Worm (Caenorhabditis elegans) whole organism, L1 larva: Measurements from ENCODE around the gene nrsn-1.

Experiments
- C16A3.4 ChIP-seq: fragments of 150-350 bp; optimal IDR thresholded peaks from 2 replicates; lab custom pipeline; 2014; ENCODE audit warnings: missing biosample characterization, missing genetic modification characterization
- C34B4.2 ChIP-seq: sonication (generic microtip); optimal IDR thresholded peaks from 2 replicates; lab custom pipeline; 2017; ENCODE audit warnings: mild to moderate bottlenecking, missing genetic modification characterization, missing compliant biosample characterization
- Y116A8C.19 ChIP-seq: sonication (generic microtip); optimal IDR thresholded peaks from 2 replicates; lab custom pipeline; 2016; ENCODE audit warnings: missing compliant biosample characterization, missing genetic modification characterization, borderline replicate concordance
- aha-1 ChIP-seq: fragments of 150-350 bp; optimal IDR thresholded peaks from 2 replicates; lab custom pipeline; 2014; ENCODE audit warnings: missing biosample characterization, missing genetic modification characterization
- alr-1 ChIP-seq: fragments of 200-800 bp; sonication (Bioruptor generic); optimal IDR thresholded peaks from 2 replicates; lab custom pipeline; 2018; ENCODE audit warnings: borderline replicate concordance, mild to moderate bottlenecking, missing genetic modification characterization, missing compliant biosample characterization
- blmp-1 ChIP-seq: fragments of 150-350 bp; optimal IDR thresholded peaks from 2 replicates; lab custom pipeline; 2014; ENCODE audit warnings: missing biosample characterization, missing genetic modification characterization
- ceh-82 ChIP-seq, 3 experiments: fragments of 150-350 bp in 1 of 3; sonication (generic microtip) in 2 of 3; optimal IDR thresholded peaks; 2 replicates each; lab custom pipeline; 2014 to 2017; ENCODE audit warnings: missing biosample characterization in 3 of 3, missing genetic modification characterization in 3 of 3
- ceh-88 ChIP-seq: fragments of 200-800 bp; sonication (Bioruptor generic); IDR thresholded peaks from 2 replicates; pipeline ENCODE4 v1.3.6; 2022; ENCODE audit warnings: missing genetic modification characterization, missing compliant biosample characterization
- dsc-1 ChIP-seq: sonication (generic microtip); optimal IDR thresholded peaks from 2 replicates; lab custom pipeline; 2016; ENCODE audit warnings: mild to moderate bottlenecking, missing genetic modification characterization, missing compliant biosample characterization
- efl-1 ChIP-seq, 4 experiments: fragments of 150-350 bp; optimal IDR thresholded peaks in 3 of 4; peaks in 1 of 4; 1 replicate in 1 of 4; 2 replicates in 3 of 4; lab custom pipeline; 2014; ENCODE audit warnings: missing biosample characterization in 2 of 4, missing genetic modification characterization in 2 of 4, missing genetic modification reagents in 2 of 4
- efl-3 ChIP-seq: fragments of 200-800 bp; sonication (Bioruptor generic); optimal IDR thresholded peaks from 2 replicates; lab custom pipeline; 2018; ENCODE audit warnings: mild to moderate bottlenecking, missing genetic modification characterization, missing compliant biosample characterization
- egl-13 ChIP-seq: sonication (generic microtip); optimal IDR thresholded peaks from 2 replicates; lab custom pipeline; 2016; ENCODE audit warnings: missing genotype, missing genetic modification reagents, missing genetic modification characterization, missing compliant biosample characterization
- elt-2 ChIP-seq: sonication (generic microtip); optimal IDR thresholded peaks from 2 replicates; lab custom pipeline; 2016; ENCODE audit warnings: missing genetic modification characterization, mild to moderate bottlenecking, inconsistent platforms, missing compliant biosample characterization, missing genetic modification reagents
- elt-3 ChIP-seq, 6 experiments: fragments of 150-350 bp in 1 of 6; sonication (generic microtip); optimal IDR thresholded peaks; 2 replicates each; lab custom pipeline; 2017 to 2018; ENCODE audit warnings: missing biosample characterization in 6 of 6, missing genetic modification characterization in 6 of 6, inconsistent platforms in 1 of 6
- fkh-10 ChIP-seq: sonication (generic microtip); optimal IDR thresholded peaks from 2 replicates; lab custom pipeline; 2017; ENCODE audit warnings: missing biosample characterization, missing genetic modification reagents, missing genetic modification characterization
- fkh-4 ChIP-seq: sonication (generic microtip); optimal IDR thresholded peaks from 2 replicates; lab custom pipeline; 2016; ENCODE audit warnings: missing compliant biosample characterization, missing genetic modification characterization, borderline replicate concordance
- fkh-8 ChIP-seq: sonication (generic microtip); optimal IDR thresholded peaks from 2 replicates; lab custom pipeline; 2016; ENCODE audit warnings: mild to moderate bottlenecking, missing genetic modification characterization, missing compliant biosample characterization
- grh-1 ChIP-seq: fragments of 200-800 bp; sonication (Bioruptor generic); IDR thresholded peaks from 2 replicates; pipeline ENCODE4 v1.3.6; 2022; ENCODE audit warnings: missing genetic modification reagents, missing genetic modification characterization, missing compliant biosample characterization
- hlh-17 ChIP-seq: fragments of 200-800 bp; sonication (Bioruptor generic); optimal IDR thresholded peaks from 2 replicates; lab custom pipeline; 2018; ENCODE audit warnings: missing genetic modification characterization, mild to moderate bottlenecking, missing compliant biosample characterization, moderate library complexity, borderline replicate concordance
- hlh-4 ChIP-seq: sonication (generic microtip); optimal IDR thresholded peaks from 2 replicates; lab custom pipeline; 2016; ENCODE audit warnings: mild to moderate bottlenecking, missing genetic modification characterization, missing compliant biosample characterization
- hpl-2 ChIP-seq: fragments of 150-350 bp; optimal IDR thresholded peaks from 2 replicates; lab custom pipeline; 2014; ENCODE audit warnings: missing biosample characterization, missing genetic modification reagents, missing genetic modification characterization
- irx-1 ChIP-seq: sonication (generic microtip); optimal IDR thresholded peaks from 2 replicates; lab custom pipeline; 2016; ENCODE audit warnings: missing genetic modification characterization, missing compliant biosample characterization
- jun-1 ChIP-seq: fragments of 150-350 bp; optimal IDR thresholded peaks from 2 replicates; lab custom pipeline; 2014; ENCODE audit warnings: missing biosample characterization, missing genetic modification reagents, missing genetic modification characterization
- lin-14 ChIP-seq: fragments of 200-800 bp; sonication (Bioruptor generic); optimal IDR thresholded peaks from 2 replicates; lab custom pipeline; 2018; ENCODE audit warnings: mild to moderate bottlenecking, missing genetic modification characterization, moderate library complexity, missing compliant biosample characterization
- lsy-2 ChIP-seq, 2 experiments: fragments of 150-350 bp; optimal IDR thresholded peaks; 2 replicates each; lab custom pipeline; 2014; ENCODE audit warnings: missing biosample characterization in 2 of 2, missing genetic modification characterization in 2 of 2
- mdl-1 ChIP-seq, 2 experiments: fragments of 150-350 bp; optimal IDR thresholded peaks; 2 replicates each; lab custom pipeline; 2014 to 2017; ENCODE audit warnings: missing biosample characterization in 2 of 2, missing genetic modification characterization in 2 of 2, inconsistent platforms in 1 of 2
- mef-2 ChIP-seq: fragments of 150-350 bp; optimal IDR thresholded peaks from 2 replicates; lab custom pipeline; 2014; ENCODE audit warnings: missing biosample characterization, missing genetic modification characterization
- mep-1 ChIP-seq: fragments of 150-350 bp; optimal IDR thresholded peaks from 2 replicates; lab custom pipeline; 2014; ENCODE audit warnings: missing biosample characterization, missing genetic modification characterization
- nhr-19 ChIP-seq: fragments of 200-800 bp; sonication (Bioruptor generic); conservative IDR thresholded peaks from 2 replicates; pipeline ENCODE4 v1.3.6; 2022; ENCODE audit warnings: missing genetic modification characterization, missing compliant biosample characterization
- nhr-237 ChIP-seq: fragments of 150-350 bp; optimal IDR thresholded peaks from 2 replicates; lab custom pipeline; 2014; ENCODE audit warnings: missing biosample characterization, missing genetic modification characterization
- nhr-47 ChIP-seq: sonication (generic microtip); optimal IDR thresholded peaks from 2 replicates; lab custom pipeline; 2016; ENCODE audit warnings: mild to moderate bottlenecking, missing genetic modification characterization, moderate library complexity, missing compliant biosample characterization
- nhr-71 ChIP-seq: sonication (generic microtip); optimal IDR thresholded peaks from 2 replicates; lab custom pipeline; 2016; ENCODE audit warnings: mild to moderate bottlenecking, missing genetic modification characterization, moderate library complexity, missing compliant biosample characterization
- nhr-76 ChIP-seq: sonication (generic microtip); optimal IDR thresholded peaks from 2 replicates; lab custom pipeline; 2017; ENCODE audit warnings: missing biosample characterization, missing genetic modification characterization
- nhr-84 ChIP-seq: sonication (generic microtip); optimal IDR thresholded peaks from 2 replicates; lab custom pipeline; 2017; ENCODE audit warnings: missing biosample characterization, missing genetic modification characterization
- nhr-85 ChIP-seq: sonication (generic microtip); peaks from one replicate; lab custom pipeline; 2016; ENCODE audit warnings: missing genetic modification characterization, inconsistent platforms, missing compliant biosample characterization
- rnt-1 ChIP-seq: sonication (generic microtip); optimal IDR thresholded peaks from 2 replicates; lab custom pipeline; 2016; ENCODE audit warnings: mild to moderate bottlenecking, missing genetic modification characterization, moderate library complexity, missing compliant biosample characterization
- snpc-4 ChIP-seq: fragments of 150-350 bp; optimal IDR thresholded peaks from 2 replicates; lab custom pipeline; 2014; ENCODE audit warnings: missing biosample characterization, missing genetic modification characterization
- snu-23 ChIP-seq: sonication (generic microtip); optimal IDR thresholded peaks from 2 replicates; lab custom pipeline; 2016; ENCODE audit warnings: missing genetic modification characterization, missing compliant biosample characterization
- swsn-7 ChIP-seq: sonication (generic microtip); optimal IDR thresholded peaks from 2 replicates; lab custom pipeline; 2016; ENCODE audit warnings: missing genetic modification characterization, missing compliant biosample characterization
- tlp-1 ChIP-seq: fragments of 150-350 bp; optimal IDR thresholded peaks from 2 replicates; lab custom pipeline; 2014; ENCODE audit warnings: missing biosample characterization, missing genetic modification characterization
- unc-130 ChIP-seq: fragments of 150-350 bp; optimal IDR thresholded peaks from 2 replicates; lab custom pipeline; 2017; ENCODE audit warnings: missing biosample characterization, missing genetic modification characterization, inconsistent platforms
- unc-30 ChIP-seq: sonication (generic microtip); optimal IDR thresholded peaks from 2 replicates; lab custom pipeline; 2017; ENCODE audit warnings: missing biosample characterization, missing genetic modification characterization
- vab-15 ChIP-seq: sonication (generic microtip); optimal IDR thresholded peaks from 2 replicates; lab custom pipeline; 2017; ENCODE audit warnings: missing genotype, mild to moderate bottlenecking, missing genetic modification characterization, missing compliant biosample characterization
- zip-4 ChIP-seq: fragments of 200-800 bp; sonication (Bioruptor generic); optimal IDR thresholded peaks from 2 replicates; lab custom pipeline; 2018; ENCODE audit warnings: mild to moderate bottlenecking, missing genetic modification characterization, moderate library complexity, missing compliant biosample characterization
- ztf-4 ChIP-seq: fragments of 150-350 bp; optimal IDR thresholded peaks from 2 replicates; lab custom pipeline; 2014; ENCODE audit warnings: missing biosample characterization, missing genetic modification characterization

Gene nrsn-1

ce11 chrV:3695254-3695653 is 20.5 kb downstream of the nrsn-1 start (continued):
- TF ChIP-seq nhr-237 (tag; lab: Kevin White, UChicago) (no peak), unc-30 (tag; lab: Kevin White, UChicago) (no peak), blmp-1 (tag; lab: Kevin White, UChicago) (peak; percentile 27), swsn-7 (no peak), nhr-84 (tag; lab: Kevin White, UChicago) (no peak), rnt-1 (tag; lab: Kevin White, UChicago) (peak; percentile 45), fkh-8 (tag; lab: Kevin White, UChicago) (no peak), mep-1 (tag; lab: Kevin White, UChicago) (no peak), elt-2 (tag; lab: Kevin White, UChicago) (no peak), mdl-1 (tag; optimal IDR thresholded peaks at IDR 0.05; lab: Kevin White, UChicago) (no peak), ztf-4 (tag; lab: Kevin White, UChicago) (no peak), snpc-4 (tag; lab: Kevin White, UChicago) (no peak), tlp-1 (tag; lab: Kevin White, UChicago) (no peak), hpl-2 (GFP tag; lab: Kevin White, UChicago) (no peak), efl-3 (GFP tag; lab: Kevin White, UChicago) (no peak), vab-15 (tag; lab: Kevin White, UChicago) (no peak), grh-1 (GFP tag; lab: Robert Waterston, UW) (no peak), efl-1 (optimal IDR thresholded peaks at IDR 0.05; lab: Kevin White, UChicago) (no peak), efl-1 (GFP tag; optimal IDR thresholded peaks at IDR 0.05 in 1 of 2; lab: Kevin White, UChicago) (peak in 1 of 2 experiments; percentile 68), C34B4.2 (tag; lab: Kevin White, UChicago) (no peak), nhr-19 (GFP tag; lab: Robert Waterston, UW) (no peak), snu-23 (peak; percentile 10), jun-1 (tag; lab: Kevin White, UChicago) (no peak), lin-14 (GFP tag; lab: Kevin White, UChicago) (peak; percentile 57), nhr-47 (tag; lab: Kevin White, UChicago) (no peak), aha-1 (tag; lab: Kevin White, UChicago) (no peak), unc-130 (tag; lab: Kevin White, UChicago) (peak; percentile 21), dsc-1 (tag; lab: Kevin White, UChicago) (no peak)
- TF ChIP-seq, all 84 proteins: peak for 8

- peak; percentile 65 for TF ChIP-seq nhr-85 (tag; lab: Kevin White, UChicago)
- TF ChIP-seq vab-15 (tag; lab: Kevin White, UChicago), result no peak
- TF ChIP-seq mep-1 (tag; lab: Kevin White, UChicago), result peak; percentile 12
- TF ChIP-seq alr-1 (tag; lab: Kevin White, UChicago), result no peak
- no peak for TF ChIP-seq egl-13 (tag; lab: Kevin White, UChicago)
- peak; percentile 72 for TF ChIP-seq blmp-1 (tag; lab: Kevin White, UChicago)
These were observed 22.1 kb downstream of the nrsn-1 start for ce11 chrV:3693657-3694056.

- no peak for TF ChIP-seq alr-1 (tag; lab: Kevin White, UChicago)
- no peak for TF ChIP-seq lsy-2 (tag; optimal IDR thresholded peaks at IDR 0.05; lab: Kevin White, UChicago)
- TF ChIP-seq nhr-76 (tag; lab: Kevin White, UChicago), result no peak
- TF ChIP-seq elt-2 (tag; lab: Kevin White, UChicago), result peak; percentile 37
These were observed 23.2 kb downstream of the nrsn-1 start for ce11 chrV:3692613-3693012.

ce11 chrV:3688733-3689132 is 27.0 kb downstream of the nrsn-1 start:
- TF ChIP-seq ceh-82 (tag; optimal IDR thresholded peaks at IDR 0.05; lab: Kevin White, UChicago) (peak in 2 of 3 experiments; percentile 4 to 19), nhr-237 (tag; lab: Kevin White, UChicago) (no peak), rnt-1 (tag; lab: Kevin White, UChicago) (peak; percentile 24), elt-3 (tag; optimal IDR thresholded peaks at IDR 0.05; lab: Kevin White, UChicago) (no peak), fkh-8 (tag; lab: Kevin White, UChicago) (peak; percentile 3), hlh-17 (no peak), nhr-71 (tag; lab: Kevin White, UChicago) (peak; percentile 45), mdl-1 (tag; optimal IDR thresholded peaks at IDR 0.05; lab: Kevin White, UChicago) (peak in 1 of 2 experiments; percentile 12), lsy-2 (tag; optimal IDR thresholded peaks at IDR 0.05; lab: Kevin White, UChicago) (peak; percentile 10 to 37), C16A3.4 (tag; lab: Kevin White, UChicago) (no peak), fkh-10 (GFP tag; lab: Kevin White, UChicago) (peak; percentile 13), hlh-4 (no peak), Y116A8C.19 (tag; lab: Kevin White, UChicago) (no peak), mef-2 (tag; lab: Kevin White, UChicago) (no peak), mep-1 (tag; lab: Kevin White, UChicago) (peak; percentile 48), lin-14 (GFP tag; lab: Kevin White, UChicago) (peak; percentile 87), irx-1 (tag; lab: Kevin White, UChicago) (peak; percentile 18), ceh-88 (GFP tag; lab: Robert Waterston, UW) (no peak), zip-4 (GFP tag; lab: Kevin White, UChicago) (no peak), fkh-4 (no peak)
